Worm (Caenorhabditis elegans): ENCODE measurements around the gene nlp-19.

- TF ChIP-seq unc-62 (GFP tag; optimal IDR thresholded peaks at IDR 0.05) (no peak), mab-5 (tag; optimal IDR thresholded peaks at IDR 0.05) (no peak), mls-2 (tag; optimal IDR thresholded peaks at IDR 0.05) (no peak), ham-2 (GFP tag; optimal IDR thresholded peaks at IDR 0.05) (no peak), ces-1 (GFP tag; optimal IDR thresholded peaks at IDR 0.05) (peak; percentile 79), lin-13 (tag; optimal IDR thresholded peaks at IDR 0.05) (no peak), pha-4 (tag; optimal IDR thresholded peaks at IDR 0.05) (no peak), ztf-11 (tag; optimal IDR thresholded peaks at IDR 0.05) (no peak), nhr-12 (tag; optimal IDR thresholded peaks at IDR 0.05) (no peak), snpc-4 (tag; optimal IDR thresholded peaks at IDR 0.05) (no peak), lsy-2 (tag; optimal IDR thresholded peaks at IDR 0.05) (no peak), elt-1 (tag; optimal IDR thresholded peaks at IDR 0.05; ENCODE audit: borderline replicate concordance, insufficient read depth) (no peak), unc-39 (tag; optimal IDR thresholded peaks at IDR 0.05) (no peak)
These were observed 25.1 kb upstream of the nlp-19 start for ce11 chrX:10933308-10934014.

Data from whole organism, mixed stage, embryonic.